Worm (Caenorhabditis elegans) whole organism, L1 larva: ENCODE measurements around the gene F27D9.13.

Experiments used
- aha-1 ChIP-seq: fragments of 150-350 bp; optimal IDR thresholded peaks from 2 replicates; lab custom pipeline; 2014; ENCODE audit warnings: missing biosample characterization, missing genetic modification characterization
- aly-2 ChIP-seq: fragments of 150-350 bp; optimal IDR thresholded peaks from 2 replicates; lab custom pipeline; 2014; ENCODE audit warnings: missing biosample characterization, missing genetic modification characterization
- ceh-82 ChIP-seq, 3 experiments: fragments of 150-350 bp in 1 of 3; sonication (generic microtip) in 2 of 3; optimal IDR thresholded peaks; 2 replicates each; lab custom pipeline; 2014 to 2017; ENCODE audit warnings: missing biosample characterization in 3 of 3, missing genetic modification characterization in 3 of 3
- ces-1 ChIP-seq: fragments of 150-350 bp; optimal IDR thresholded peaks from 2 replicates; lab custom pipeline; 2014; ENCODE audit warnings: missing biosample characterization, missing genetic modification reagents, missing genetic modification characterization
- mep-1 ChIP-seq: fragments of 150-350 bp; optimal IDR thresholded peaks from 2 replicates; lab custom pipeline; 2014; ENCODE audit warnings: missing biosample characterization, missing genetic modification characterization
- nhr-28 ChIP-seq: fragments of 150-350 bp; optimal IDR thresholded peaks from 2 replicates; lab custom pipeline; 2014; ENCODE audit warnings: missing biosample characterization, missing genetic modification characterization
- nhr-76 ChIP-seq: sonication (generic microtip); optimal IDR thresholded peaks from 2 replicates; lab custom pipeline; 2017; ENCODE audit warnings: missing biosample characterization, missing genetic modification characterization
- pqm-1 ChIP-seq: sonication (generic microtip); optimal IDR thresholded peaks from 3 replicates; lab custom pipeline; 2017; ENCODE audit warnings: missing biosample characterization, missing genetic modification characterization
- skn-1 ChIP-seq: fragments of 150-350 bp; optimal IDR thresholded peaks from 2 replicates; lab custom pipeline; 2014; ENCODE audit warnings: missing biosample characterization, missing genetic modification characterization
- unc-62 ChIP-seq: fragments of 150-350 bp; optimal IDR thresholded peaks from 2 replicates; lab custom pipeline; 2014; ENCODE audit warnings: missing biosample characterization, missing genetic modification reagents, missing genetic modification characterization
- zag-1 ChIP-seq: fragments of 150-350 bp; optimal IDR thresholded peaks from 2 replicates; lab custom pipeline; 2014; ENCODE audit warnings: missing biosample characterization, missing genetic modification characterization

DNA sequence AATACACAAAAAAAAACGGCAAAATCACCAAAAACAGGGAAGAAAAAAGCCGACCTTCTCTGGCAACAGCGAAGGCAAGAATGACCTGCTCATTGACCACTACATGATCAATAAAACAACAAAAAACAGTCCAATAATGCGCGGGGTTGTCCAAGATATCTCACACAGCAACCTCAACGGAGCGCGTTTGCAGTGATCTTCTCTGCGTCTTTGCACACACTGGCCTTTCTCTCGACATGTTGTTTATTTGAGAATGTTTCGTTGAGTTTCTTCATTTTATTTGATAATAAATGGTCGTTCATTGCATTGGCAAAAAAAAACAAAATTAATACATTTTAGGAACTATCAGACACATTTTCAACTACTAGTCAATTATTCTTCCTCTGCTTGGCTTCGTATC lies 5.6 kb downstream of the F27D9.13 start:
- peak in 1 of 3 experiments; percentile 35 for TF ChIP-seq ceh-82 (tag; optimal IDR thresholded peaks at IDR 0.05; lab: Kevin White, UChicago)
- TF ChIP-seq nhr-76: no peak
- TF ChIP-seq mep-1 (tag; lab: Kevin White, UChicago): peak; percentile 42
- TF ChIP-seq zag-1 (tag; lab: Kevin White, UChicago): no peak
- no peak for TF ChIP-seq skn-1
- no peak for TF ChIP-seq aly-2 (tag; lab: Kevin White, UChicago)
- TF ChIP-seq unc-62: no peak
- no peak for TF ChIP-seq aha-1 (tag; lab: Kevin White, UChicago)
- no peak for TF ChIP-seq pqm-1 (tag; lab: Kevin White, UChicago)
- TF ChIP-seq nhr-28 (tag; lab: Kevin White, UChicago): no peak
- TF ChIP-seq ces-1: no peak
